Fruit fly (Drosophila melanogaster): ENCODE data around the gene side.
A peak's percentile ranks its signal among the peaks of the same experiment; 100 is the strongest.

Gene side

DNA sequence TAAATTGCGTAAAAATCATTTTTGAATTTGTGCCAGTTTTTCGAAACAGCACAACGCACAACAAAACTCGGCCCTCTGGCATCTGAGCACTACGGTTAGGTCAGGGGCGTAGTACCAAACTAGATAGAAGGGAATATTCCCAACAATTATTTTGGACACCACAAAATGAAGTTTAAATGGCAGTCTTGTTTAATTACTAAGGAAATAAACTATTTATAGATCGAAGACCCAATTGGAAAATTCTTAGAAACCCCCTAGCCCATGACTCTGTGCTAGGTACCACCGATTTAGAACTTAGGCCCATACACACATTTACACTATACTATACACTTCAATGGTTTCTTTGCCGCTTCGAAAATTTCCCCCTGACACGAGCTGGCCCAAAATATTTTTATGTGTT, 30.2 kb downstream of the side start (continued):
- TF ChIP-seq Optix (GFP tag; IDR thresholded peaks at IDR 0.05) (peak; percentile 42; the same call in 1 of the 3 replicates), CG11695 (GFP tag; IDR thresholded peaks at IDR 0.05) (peak; percentile 65), Hmr (GFP tag; optimal IDR thresholded peaks at IDR 0.05) (peak; percentile 74), scrt (GFP tag; optimal IDR thresholded peaks at IDR 0.05) (peak; percentile 70), CG13624 (GFP tag; optimal IDR thresholded peaks at IDR 0.05) (peak; percentile 88), HHEX (GFP tag; optimal IDR thresholded peaks at IDR 0.05) (peak; percentile 71), dysf (GFP tag; IDR thresholded peaks at IDR 0.05) (peak; percentile 90), da (GFP tag; optimal IDR thresholded peaks at IDR 0.05) (peak; percentile 23), CG4854 (GFP tag; optimal IDR thresholded peaks at IDR 0.05) (no peak), CG34224 (GFP tag; IDR thresholded peaks at IDR 0.05; ENCODE audit: partially characterized antibody) (no peak), Atf6 (GFP tag; IDR thresholded peaks at IDR 0.05) (peak; percentile 81), Usf (GFP tag; optimal IDR thresholded peaks at IDR 0.05) (peak; percentile 42), Hmx (GFP tag; optimal IDR thresholded peaks at IDR 0.05) (no peak), seq (GFP tag; IDR thresholded peaks at IDR 0.05) (peak; percentile 67), Ets97D (GFP tag; optimal IDR thresholded peaks at IDR 0.05) (peak; percentile 36), dm (GFP tag; optimal IDR thresholded peaks at IDR 0.05) (peak; percentile 46), CG1233 (GFP tag; optimal IDR thresholded peaks at IDR 0.05) (peak; percentile 33), Dip3 (GFP tag; optimal IDR thresholded peaks at IDR 0.05) (peak; percentile 75), sisA (GFP tag; IDR thresholded peaks at IDR 0.05) (peak; percentile 78), Mrtf (GFP tag; IDR thresholded peaks at IDR 0.05) (peak; percentile 80), crol (GFP tag; IDR thresholded peaks at IDR 0.05) (no peak), dan (GFP tag; IDR thresholded peaks at IDR 0.05) (no peak), CG3163 (GFP tag; optimal IDR thresholded peaks at IDR 0.05) (no peak), run (tag; optimal IDR thresholded peaks at IDR 0.05) (peak; percentile 14), fd64A (GFP tag; optimal IDR thresholded peaks at IDR 0.05) (no peak), kay (GFP tag; optimal IDR thresholded peaks at IDR 0.05) (no peak), gt (GFP tag; IDR thresholded peaks at IDR 0.05) (0 out of 2 replicates have a peak, but pooled peaks have one; percentile 39), sna (GFP tag; IDR thresholded peaks at IDR 0.05; ENCODE audit: partially characterized antibody) (no peak), CG7786 (GFP tag; optimal IDR thresholded peaks at IDR 0.05) (peak; percentile 81), Max (GFP tag; optimal IDR thresholded peaks at IDR 0.05) (no peak), CG13775 (GFP tag; optimal IDR thresholded peaks at IDR 0.05) (peak; percentile 44), NC2β (GFP tag; optimal IDR thresholded peaks at IDR 0.05) (peak; percentile 34), CG1647 (GFP tag; optimal IDR thresholded peaks at IDR 0.05) (peak; percentile 6), pan (optimal IDR thresholded peaks at IDR 0.05) (no peak), pan (GFP tag; optimal IDR thresholded peaks at IDR 0.05 in 1 of 2, IDR thresholded peaks at IDR 0.05 in 1 of 2) (peak in 1 of 2 experiments; percentile 84), esg (GFP tag; conservative IDR thresholded peaks at IDR 0.05) (peak; percentile 70), tup (GFP tag; optimal IDR thresholded peaks at IDR 0.05) (peak; percentile 8), CG31441 (GFP tag; IDR thresholded peaks at IDR 0.05) (peak; percentile 70), CG17912 (GFP tag; optimal IDR thresholded peaks at IDR 0.05) (peak; percentile 21), grn (GFP tag; optimal IDR thresholded peaks at IDR 0.05) (no peak), gro (GFP tag; optimal IDR thresholded peaks at IDR 0.05) (peak; percentile 76), CG12942 (GFP tag; optimal IDR thresholded peaks at IDR 0.05) (peak; percentile 23), CG4424 (GFP tag; optimal IDR thresholded peaks at IDR 0.05) (peak; percentile 56), Doc3 (GFP tag; IDR thresholded peaks at IDR 0.05; ENCODE audit: partially characterized antibody) (no peak), CG9797 (GFP tag; optimal IDR thresholded peaks at IDR 0.05) (no peak), CG5180 (GFP tag; optimal IDR thresholded peaks at IDR 0.05) (peak; percentile 49), psq (GFP tag; optimal IDR thresholded peaks at IDR 0.05) (no peak), bab2 (GFP tag; optimal IDR thresholded peaks at IDR 0.05) (peak; percentile 75), Rx (GFP tag; IDR thresholded peaks at IDR 0.05) (peak; percentile 52), grau (tag; optimal IDR thresholded peaks at IDR 0.05) (peak; percentile 83), CG9817 (tag; optimal IDR thresholded peaks at IDR 0.05) (peak; percentile 91), peb (GFP tag; IDR thresholded peaks at IDR 0.05) (no peak)
